Worm (Caenorhabditis elegans) whole organism, L4 larva: ENCODE measurements around the gene irld-40.

Experiments
- F37D6.2 ChIP-seq: sonication (generic microtip); optimal IDR thresholded peaks from 2 replicates; lab custom pipeline; 2016; ENCODE audit warnings: mild to moderate bottlenecking, missing genetic modification characterization, missing compliant biosample characterization
- Y105C5A.15 ChIP-seq: fragments of 200-800 bp; sonication (Bioruptor generic); IDR thresholded peaks from 2 replicates; pipeline ENCODE4 v1.3.6; 2022; ENCODE audit warnings: missing genetic modification characterization, missing compliant biosample characterization
- Y5F2A.4 ChIP-seq: fragments of 200-800 bp; sonication (Bioruptor generic); optimal IDR thresholded peaks from 2 replicates; lab custom pipeline; 2018; ENCODE audit warnings: mild to moderate bottlenecking, missing genetic modification characterization, missing compliant biosample characterization
- Y75B8A.6 ChIP-seq: fragments of 200-800 bp; sonication (Bioruptor generic); IDR thresholded peaks from 2 replicates; pipeline ENCODE4 v1.3.6; 2022; ENCODE audit warnings: missing genetic modification reagents, missing genetic modification characterization, missing compliant biosample characterization
- aha-1 ChIP-seq: fragments of 150-350 bp; peaks from one replicate; lab custom pipeline; 2014; ENCODE audit warnings: missing biosample characterization, missing genetic modification characterization
- aly-2 ChIP-seq: sonication (generic microtip); optimal IDR thresholded peaks from 2 replicates; lab custom pipeline; 2018; ENCODE audit warnings: missing biosample characterization, missing genetic modification characterization
- attf-4 ChIP-seq: sonication (generic microtip); optimal IDR thresholded peaks from 3 replicates; lab custom pipeline; 2017; ENCODE audit warnings: missing biosample characterization, missing genetic modification characterization
- ceh-20 ChIP-seq: fragments of 200-800 bp; sonication (Bioruptor generic); IDR thresholded peaks from 2 replicates; pipeline ENCODE4 v1.3.6; 2022; ENCODE audit warnings: missing genetic modification reagents, missing genetic modification characterization, missing compliant biosample characterization
- ceh-32 ChIP-seq: sonication (generic microtip); optimal IDR thresholded peaks from 2 replicates; lab custom pipeline; 2016; ENCODE audit warnings: mild to moderate bottlenecking, missing genetic modification characterization, missing compliant biosample characterization; ENCODE audit not compliant: poor library complexity
- ceh-62 ChIP-seq: sonication (generic microtip); optimal IDR thresholded peaks from 2 replicates; lab custom pipeline; 2017; ENCODE audit warnings: missing biosample characterization, missing genetic modification characterization
- ceh-82 ChIP-seq: sonication (generic microtip); optimal IDR thresholded peaks from 2 replicates; lab custom pipeline; 2017; ENCODE audit warnings: missing biosample characterization, missing genetic modification characterization
- ctbp-1 ChIP-seq: fragments of 200-800 bp; sonication (Bioruptor generic); IDR thresholded peaks from 2 replicates; pipeline ENCODE4 v1.3.6; 2022; ENCODE audit warnings: missing genetic modification reagents, missing genetic modification characterization, missing compliant biosample characterization
- daf-16 ChIP-seq, 3 experiments: sonication (generic microtip); optimal IDR thresholded peaks; 2 replicates each; lab custom pipeline; 2016 to 2017; ENCODE audit warnings: missing genetic modification characterization in 3 of 3, missing genetic modification reagents in 3 of 3, mild to moderate bottlenecking in 2 of 3, missing compliant biosample characterization in 2 of 3, missing biosample characterization in 1 of 3, moderate library complexity in 1 of 3
- daf-8 ChIP-seq: fragments of 200-800 bp; sonication (Bioruptor generic); IDR thresholded peaks from 2 replicates; pipeline ENCODE4 v1.3.6; 2022; ENCODE audit warnings: missing genetic modification characterization, missing compliant biosample characterization
- dmd-8 ChIP-seq: fragments of 200-800 bp; sonication (Bioruptor generic); IDR thresholded peaks from 2 replicates; pipeline ENCODE4 v1.3.6; 2022; ENCODE audit warnings: missing genetic modification characterization, missing compliant biosample characterization
- duxl-1 ChIP-seq: sonication (generic microtip); optimal IDR thresholded peaks from 2 replicates; lab custom pipeline; 2016; ENCODE audit warnings: mild to moderate bottlenecking, missing genetic modification characterization, moderate library complexity, missing compliant biosample characterization; ENCODE audit not compliant: poor library complexity
- dve-1 ChIP-seq: sonication (generic microtip); optimal IDR thresholded peaks from 2 replicates; lab custom pipeline; 2017; ENCODE audit warnings: antibody characterized with exemption, mild to moderate bottlenecking, missing genetic modification characterization, missing compliant biosample characterization; ENCODE audit not compliant: insufficient read depth
- hif-1 ChIP-seq, 2 experiments: sonication (generic microtip); optimal IDR thresholded peaks; 2 replicates each; lab custom pipeline; 2016 to 2017; ENCODE audit warnings: missing compliant biosample characterization in 2 of 2, missing genetic modification characterization in 2 of 2, missing genetic modification reagents in 2 of 2, missing genotype in 2 of 2, mild to moderate bottlenecking in 1 of 2
- hlh-11 ChIP-seq: fragments of 200-800 bp; sonication (Bioruptor generic); optimal IDR thresholded peaks from 2 replicates; lab custom pipeline; 2018; ENCODE audit warnings: mild to moderate bottlenecking, missing genetic modification characterization, missing compliant biosample characterization
- hmg-1.1 ChIP-seq: fragments of 200-800 bp; sonication (Bioruptor generic); IDR thresholded peaks from 2 replicates; pipeline ENCODE4 v1.3.6; 2022; ENCODE audit warnings: missing genetic modification reagents, missing genetic modification characterization, missing compliant biosample characterization
- jun-1 ChIP-seq: fragments of 150-350 bp; optimal IDR thresholded peaks from 2 replicates; lab custom pipeline; 2014; ENCODE audit warnings: missing biosample characterization, missing genetic modification reagents, missing genetic modification characterization
- lin-15B ChIP-seq: fragments of 150-350 bp; sonication (generic microtip); optimal IDR thresholded peaks from 3 replicates; lab custom pipeline; 2014; ENCODE audit warnings: missing biosample characterization, missing genetic modification characterization
- lir-3 ChIP-seq: sonication (generic microtip); optimal IDR thresholded peaks from 2 replicates; lab custom pipeline; 2016; ENCODE audit warnings: mild to moderate bottlenecking, missing genetic modification characterization, missing compliant biosample characterization
- lsy-2 ChIP-seq, 2 experiments: fragments of 150-350 bp in 1 of 2; sonication (generic microtip) in 1 of 2; optimal IDR thresholded peaks; 2 replicates each; lab custom pipeline; 2014 to 2017; ENCODE audit warnings: missing biosample characterization in 2 of 2, missing genetic modification characterization in 2 of 2
- madf-5 ChIP-seq, 2 experiments: fragments of 200-800 bp; sonication (Bioruptor generic); IDR thresholded peaks; 2 replicates each; pipeline ENCODE4 v1.3.6; 2022; ENCODE audit warnings: missing compliant biosample characterization in 2 of 2, missing genetic modification characterization in 2 of 2
- mdt-29 ChIP-seq: fragments of 200-800 bp; sonication (Bioruptor generic); IDR thresholded peaks from 2 replicates; pipeline ENCODE4 v1.3.6; 2022; ENCODE audit warnings: missing genetic modification reagents, missing genetic modification characterization, missing compliant biosample characterization
- mes-2 ChIP-seq: sonication (generic microtip); optimal IDR thresholded peaks from 2 replicates; lab custom pipeline; 2016; ENCODE audit warnings: missing genotype, mild to moderate bottlenecking, missing genetic modification characterization, missing compliant biosample characterization; ENCODE audit not compliant: poor library complexity, severe bottlenecking
- mxl-2 ChIP-seq: fragments of 200-800 bp; sonication (Bioruptor generic); conservative IDR thresholded peaks from 2 replicates; pipeline ENCODE4 v1.3.6; 2022; ENCODE audit warnings: missing genetic modification reagents, missing genetic modification characterization, missing compliant biosample characterization
- mxl-3 ChIP-seq: fragments of 200-800 bp; sonication (Bioruptor generic); optimal IDR thresholded peaks from 2 replicates; lab custom pipeline; 2018; ENCODE audit warnings: mild to moderate bottlenecking, missing genetic modification characterization, missing compliant biosample characterization
- nhr-25 ChIP-seq: sonication (generic microtip); optimal IDR thresholded peaks from 2 replicates; lab custom pipeline; 2017; ENCODE audit warnings: missing genetic modification characterization, mild to moderate bottlenecking, missing compliant biosample characterization, antibody characterized with exemption, moderate library complexity, borderline replicate concordance; ENCODE audit not compliant: insufficient read depth
- nhr-28 ChIP-seq: fragments of 150-350 bp; optimal IDR thresholded peaks from 2 replicates; lab custom pipeline; 2014; ENCODE audit warnings: missing biosample characterization, missing genetic modification characterization
- nhr-42 ChIP-seq: fragments of 200-800 bp; sonication (Bioruptor generic); IDR thresholded peaks from 2 replicates; pipeline ENCODE4 v1.3.6; 2022; ENCODE audit warnings: missing genetic modification characterization, missing compliant biosample characterization
- nhr-77 ChIP-seq: fragments of 150-350 bp; optimal IDR thresholded peaks from 2 replicates; lab custom pipeline; 2014; ENCODE audit warnings: missing biosample characterization, missing genetic modification characterization
- saeg-2 ChIP-seq: fragments of 200-800 bp; sonication (Bioruptor generic); IDR thresholded peaks from 2 replicates; pipeline ENCODE4 v1.3.6; 2022; ENCODE audit warnings: missing genetic modification reagents, missing genetic modification characterization, missing compliant biosample characterization
- tag-97 ChIP-seq: fragments of 200-800 bp; sonication (Bioruptor generic); IDR thresholded peaks from 2 replicates; pipeline ENCODE4 v1.3.6; 2022; ENCODE audit warnings: missing genetic modification characterization, missing compliant biosample characterization
- unc-130 ChIP-seq: sonication (generic microtip); optimal IDR thresholded peaks from 2 replicates; lab custom pipeline; 2016; ENCODE audit warnings: missing genetic modification reagents, missing genetic modification characterization, missing compliant biosample characterization
- unc-39 ChIP-seq: sonication (generic microtip); optimal IDR thresholded peaks from 2 replicates; lab custom pipeline; 2017; ENCODE audit warnings: missing biosample characterization, missing genetic modification characterization
- unc-62 ChIP-seq, 3 experiments: fragments of 150-350 bp in 1 of 3; sonication (generic microtip); optimal IDR thresholded peaks in 2 of 3; peaks in 1 of 3; 1 replicate in 1 of 3; 2 replicates in 2 of 3; lab custom pipeline; 2014 to 2017; ENCODE audit warnings: missing biosample characterization in 3 of 3, missing genetic modification characterization in 3 of 3, missing genetic modification reagents in 3 of 3, missing genotype in 1 of 3
- zag-1 ChIP-seq: fragments of 150-350 bp; optimal IDR thresholded peaks from 2 replicates; lab custom pipeline; 2014; ENCODE audit warnings: missing biosample characterization, missing genetic modification characterization
- zfp-2 ChIP-seq: sonication (generic microtip); optimal IDR thresholded peaks from 2 replicates; lab custom pipeline; 2016; ENCODE audit warnings: mild to moderate bottlenecking, missing genetic modification characterization, missing compliant biosample characterization
- zfp-3 ChIP-seq: fragments of 200-800 bp; sonication (Bioruptor generic); conservative IDR thresholded peaks from 2 replicates; pipeline ENCODE4 v1.3.6; 2022; ENCODE audit warnings: missing genetic modification reagents, missing genetic modification characterization, missing compliant biosample characterization
- zip-11 ChIP-seq: fragments of 200-800 bp; sonication (Bioruptor generic); IDR thresholded peaks from 2 replicates; pipeline ENCODE4 v1.3.6; 2022; ENCODE audit warnings: missing genetic modification characterization, missing compliant biosample characterization
- zip-2 ChIP-seq: fragments of 150-350 bp; optimal IDR thresholded peaks from 2 replicates; lab custom pipeline; 2014; ENCODE audit warnings: missing biosample characterization, missing genetic modification characterization

Gene irld-40

ce11 chrV:1623429-1623828 lies 38.9 kb upstream of the irld-40 start:
- TF ChIP-seq Y75B8A.6 (GFP tag; lab: Robert Waterston, UW) (no peak), aha-1 (tag; lab: Kevin White, UChicago) (peak; percentile 94)

DNA sequence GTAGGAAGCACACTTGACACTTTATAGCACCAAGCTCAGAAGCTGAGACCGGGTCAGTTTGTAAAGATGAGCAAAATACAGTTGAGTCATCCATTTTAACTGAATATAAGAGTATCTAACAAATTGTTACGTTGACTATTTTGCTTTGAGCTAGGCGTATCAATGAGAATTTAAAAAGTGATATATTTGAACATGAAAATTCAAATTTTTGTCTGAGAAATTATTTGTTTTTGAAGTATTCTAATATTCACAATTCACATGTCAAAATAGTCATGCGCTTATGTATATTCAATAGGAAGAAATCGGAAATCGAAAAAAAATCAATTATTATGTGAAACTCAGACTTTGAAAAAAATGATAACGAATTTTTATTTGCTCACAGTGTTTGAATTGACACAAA lies 38.0 kb upstream of the irld-40 start, which contains the start of gene nhr-110:
nhr-110 (minus strand) TSS at position 101 of the 400 bp plus-strand sequence.
- TF ChIP-seq zag-1 (tag; lab: Kevin White, UChicago) (no peak), F37D6.2 (tag; lab: Kevin White, UChicago) (no peak), unc-62 (GFP tag; optimal IDR thresholded peaks at IDR 0.05 in 1 of 2; lab: Kevin White, UChicago) (peak in 1 of 2 experiments; percentile 46), unc-62 (tag; optimal IDR thresholded peaks at IDR 0.05; lab: Kevin White, UChicago) (no peak), duxl-1 (no peak), nhr-28 (tag; lab: Kevin White, UChicago) (peak; percentile 16), ctbp-1 (no peak), dve-1 (tag; lab: Kevin White, UChicago) (peak; percentile 33), daf-16 (GFP tag; optimal IDR thresholded peaks at IDR 0.05; lab: Kevin White, UChicago) (no peak), daf-16 (tag; optimal IDR thresholded peaks at IDR 0.05; lab: Kevin White, UChicago) (peak; percentile 47), Y105C5A.15 (GFP tag; lab: Robert Waterston, UW) (no peak), zfp-3 (GFP tag; lab: Robert Waterston, UW) (no peak)

DNA sequence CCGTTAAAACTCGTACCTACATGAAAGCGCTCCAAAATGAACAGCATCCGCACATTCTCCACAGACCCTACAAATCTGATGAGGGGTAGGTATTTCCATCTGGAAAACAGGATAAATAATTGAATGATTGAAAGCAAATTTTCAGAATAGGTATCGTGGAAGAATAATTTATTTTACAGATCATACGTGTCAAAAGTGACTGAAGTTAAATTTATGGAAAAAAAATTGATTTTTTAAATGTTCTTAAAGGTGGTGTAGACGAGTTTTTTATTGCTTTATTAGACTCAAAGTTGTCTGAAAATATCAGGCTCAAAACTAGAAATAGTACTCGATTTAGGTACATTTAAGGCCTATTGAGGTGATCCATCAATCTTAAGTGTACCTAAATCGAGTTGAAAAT lies 35.6 kb upstream of the irld-40 start, which contains the start of gene nhr-237:
nhr-237 (minus strand) TSS at position 101 of the 400 bp plus-strand sequence.
- no peak for TF ChIP-seq saeg-2
- TF ChIP-seq zfp-2 (tag; lab: Kevin White, UChicago) = no peak
- TF ChIP-seq hif-1 (tag; optimal IDR thresholded peaks at IDR 0.05; lab: Kevin White, UChicago) = no peak
- no peak for TF ChIP-seq jun-1
- no peak for TF ChIP-seq ctbp-1
- TF ChIP-seq duxl-1 = no peak
- no peak for TF ChIP-seq hlh-11 (tag; lab: Kevin White, UChicago)

DNA sequence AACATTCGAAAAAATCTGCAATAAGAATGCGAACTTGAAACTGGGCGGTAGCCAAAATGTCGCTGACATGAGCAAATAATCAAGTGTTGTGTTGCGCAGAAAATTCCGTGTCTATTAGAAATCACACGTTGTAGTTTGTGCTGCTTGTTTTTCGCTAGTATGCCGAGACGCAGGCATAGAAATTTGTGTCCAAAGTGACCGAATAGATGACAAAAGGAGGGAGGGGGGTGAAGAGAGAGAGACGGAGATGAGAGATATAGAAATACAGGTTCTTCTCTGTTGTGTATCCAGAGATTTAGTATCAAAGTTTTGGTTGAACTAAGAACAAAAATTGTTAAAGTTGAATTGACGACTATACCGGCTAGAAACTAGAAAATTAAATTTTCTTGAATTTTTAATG lies 35.1 kb upstream of the irld-40 start:
- TF ChIP-seq mes-2 (tag; lab: Kevin White, UChicago) (peak; percentile 21), dmd-8 (GFP tag; lab: Robert Waterston, UW) (no peak), hif-1 (tag; optimal IDR thresholded peaks at IDR 0.05; lab: Kevin White, UChicago) (no peak), ceh-20 (GFP tag; lab: Robert Waterston, UW) (no peak), unc-130 (GFP tag; lab: Kevin White, UChicago) (no peak), hlh-11 (tag; lab: Kevin White, UChicago) (peak; percentile 40), Y5F2A.4 (GFP tag; lab: Kevin White, UChicago) (no peak), hmg-1.1 (no peak), nhr-42 (GFP tag; lab: Robert Waterston, UW) (peak; percentile 71; the same call in 1 of the 2 replicates), nhr-28 (tag; lab: Kevin White, UChicago) (peak; percentile 100), Y75B8A.6 (GFP tag; lab: Robert Waterston, UW) (no peak), daf-8 (GFP tag; lab: Robert Waterston, UW) (no peak), aly-2 (tag; lab: Kevin White, UChicago) (no peak), mdt-29 (no peak), mxl-3 (peak; percentile 23), nhr-77 (tag; lab: Kevin White, UChicago) (peak; percentile 95), lsy-2 (tag; optimal IDR thresholded peaks at IDR 0.05; lab: Kevin White, UChicago) (no peak), zip-2 (tag; lab: Kevin White, UChicago) (no peak), tag-97 (no peak), madf-5 (GFP tag; IDR thresholded peaks at IDR 0.05; lab: Robert Waterston, UW) (no peak), aha-1 (tag; lab: Kevin White, UChicago) (peak; percentile 25), unc-39 (tag; lab: Kevin White, UChicago) (no peak), Y105C5A.15 (GFP tag; lab: Robert Waterston, UW) (no peak), lin-15B (tag; lab: Kevin White, UChicago) (no peak), mxl-2 (GFP tag; lab: Robert Waterston, UW) (no peak), duxl-1 (no peak), ceh-62 (no peak), zip-11 (GFP tag; lab: Robert Waterston, UW) (no peak), nhr-25 (tag; lab: Kevin White, UChicago) (peak; percentile 32), lir-3 (tag; lab: Kevin White, UChicago) (no peak), ceh-82 (no peak), attf-4 (no peak), unc-62 (GFP tag; optimal IDR thresholded peaks at IDR 0.05 in 1 of 2; lab: Kevin White, UChicago) (peak in 1 of 2 experiments; percentile 74), unc-62 (tag; optimal IDR thresholded peaks at IDR 0.05; lab: Kevin White, UChicago) (no peak), ceh-32 (tag; lab: Kevin White, UChicago) (no peak)
